Fruit fly (Drosophila melanogaster) whole organism, embryonic: ENCODE results near the gene Nthl1.
A peak's percentile ranks its signal among the peaks of the same experiment; 100 is the strongest.

Experiments
- CG11723 ChIP-seq: fragments of 200-800 bp; sonication (Bioruptor generic); optimal IDR thresholded peaks from 2 replicates; lab custom pipeline; 2017; ENCODE audit warnings: missing biosample characterization, mild to moderate bottlenecking, missing genetic modification characterization
- CG12299 ChIP-seq: fragments of 200-800 bp; sonication (Bioruptor generic); optimal IDR thresholded peaks from 2 replicates; lab custom pipeline; 2018; ENCODE audit warnings: missing biosample characterization, mild to moderate bottlenecking, missing genetic modification characterization
- Med ChIP-seq: fragments of 200-800 bp; sonication (Bioruptor generic); peaks from one replicate; lab custom pipeline; 2016; ENCODE audit warnings: missing biosample characterization, missing genetic modification characterization, mild to moderate bottlenecking, inconsistent platforms, moderate library complexity
- Oli ChIP-seq: fragments of 200-800 bp; sonication (Bioruptor generic); optimal IDR thresholded peaks from 2 replicates; lab custom pipeline; 2018; ENCODE audit warnings: missing biosample characterization, mild to moderate bottlenecking, missing genetic modification characterization, moderate library complexity
- Pdp1 ChIP-seq, 2 experiments: fragments of 200-800 bp; sonication (Bioruptor generic); optimal IDR thresholded peaks; 3 replicates each; lab custom pipeline; 2016; ENCODE audit warnings: missing biosample characterization in 2 of 2, missing genetic modification characterization in 2 of 2, mild to moderate bottlenecking in 1 of 2, moderate library complexity in 1 of 2
- disco-r ChIP-seq: fragments of 200-800 bp; sonication (Bioruptor generic); optimal IDR thresholded peaks from 2 replicates; lab custom pipeline; 2016; ENCODE audit warnings: missing biosample characterization, missing genetic modification characterization
- dm ChIP-seq: fragments of 200-800 bp; sonication (Bioruptor generic); optimal IDR thresholded peaks from 3 replicates; lab custom pipeline; 2016; ENCODE audit warnings: missing biosample characterization, missing genetic modification characterization
- gce ChIP-seq: fragments of 200-800 bp; sonication (Bioruptor generic); IDR thresholded peaks from 3 replicates; pipeline ENCODE4 v1.3.6; 2022; ENCODE audit warnings: missing biosample characterization, missing genetic modification characterization
- ken ChIP-seq: fragments of 200-800 bp; sonication (Bioruptor generic); IDR thresholded peaks from 3 replicates; pipeline ENCODE4 v1.3.6; 2022; ENCODE audit warnings: missing biosample characterization, missing genetic modification characterization
- mld ChIP-seq: fragments of 200-800 bp; sonication (Bioruptor generic); IDR thresholded peaks from 3 replicates; pipeline ENCODE4 v1.3.6; 2022; ENCODE audit warnings: missing biosample characterization, missing genetic modification characterization; ENCODE audit not compliant: partially characterized antibody
- nom ChIP-seq: fragments of 200-800 bp; sonication (Bioruptor generic); optimal IDR thresholded peaks from 2 replicates; lab custom pipeline; 2017; ENCODE audit warnings: missing biosample characterization, missing genetic modification characterization, mild to moderate bottlenecking, moderate library complexity, missing genetic modification reagents
- vvl ChIP-seq: fragments of 200-800 bp; sonication (Bioruptor generic); IDR thresholded peaks from 2 replicates; pipeline ENCODE4 v1.3.6; 2022; ENCODE audit warnings: missing biosample characterization, missing genetic modification characterization

Nthl1 gene

dm6 chr2L:20878052-20878451 is 49.6 kb downstream of the Nthl1 start:
- peak; percentile 18 for TF ChIP-seq Med (GFP tag; lab: Kevin White, UChicago)
- no peak for TF ChIP-seq dm (GFP tag; lab: Kevin White, UChicago)
- TF ChIP-seq CG12299 (tag; lab: Kevin White, UChicago), result no peak
- no peak for TF ChIP-seq gce (GFP tag; lab: Robert Waterston, UW)
- TF ChIP-seq disco-r (GFP tag; lab: Kevin White, UChicago), result no peak
- no peak for TF ChIP-seq mld (GFP tag; lab: Robert Waterston, UW)
- no peak for TF ChIP-seq Oli (tag; lab: Kevin White, UChicago)
- TF ChIP-seq vvl (GFP tag; lab: Robert Waterston, UW), result 0 out of 2 replicates have a peak, but pooled peaks have one; percentile 19
- no peak for TF ChIP-seq ken (GFP tag; lab: Robert Waterston, UW)
- TF ChIP-seq CG11723, result no peak
- TF ChIP-seq Pdp1 (GFP tag; optimal IDR thresholded peaks at IDR 0.05; lab: Kevin White, UChicago), result peak in 1 of 2 experiments; percentile 49
- TF ChIP-seq nom (GFP tag; lab: Kevin White, UChicago), result peak; percentile 60
- TF ChIP-seq, all 482 proteins: peak for 4
